Fruit fly (Drosophila melanogaster): Measurements from ENCODE around the gene Ndf.

Ndf gene

DNA sequence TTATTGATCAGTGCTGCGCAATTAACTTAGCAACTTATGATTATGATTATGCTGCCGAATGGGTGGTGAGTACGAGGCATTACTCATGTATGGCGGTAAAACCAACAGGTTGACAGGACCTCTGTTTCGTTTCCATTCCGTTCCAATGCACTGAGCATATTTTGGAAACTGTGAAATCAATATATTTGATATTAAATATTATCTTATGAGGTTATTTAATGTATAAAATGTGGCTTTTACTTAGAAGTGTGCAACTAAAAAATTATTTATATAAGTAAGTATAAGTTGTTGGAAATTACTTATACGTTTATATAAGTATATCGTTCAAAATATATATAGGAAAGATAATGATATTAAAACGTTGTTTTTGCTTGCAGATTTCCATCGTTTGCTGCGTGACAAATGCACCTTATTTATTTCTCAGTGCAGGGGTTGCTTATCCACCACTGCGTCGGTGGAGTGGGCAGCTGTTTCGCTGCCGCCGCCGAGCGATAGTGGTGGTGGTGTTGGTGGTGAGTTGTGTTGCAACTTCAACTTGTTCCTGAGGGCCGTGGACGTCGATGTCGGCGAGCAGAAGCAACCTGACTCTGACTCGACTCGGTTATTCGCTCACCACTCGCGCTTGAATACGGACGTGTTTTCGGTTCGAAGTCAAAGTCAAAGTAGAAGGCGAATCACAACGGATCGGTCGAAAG, 19.4 kb upstream of the Ndf start, which contains the start of gene bib (continued):
- no peak for TF ChIP-seq CG7963 (GFP tag; IDR thresholded peaks at IDR 0.05; ENCODE audit: partially characterized antibody)
- peak; percentile 42; the same call in 1 of the 2 replicates for TF ChIP-seq sens-2 (GFP tag; IDR thresholded peaks at IDR 0.05)
- TF ChIP-seq Xbp1 (GFP tag; optimal IDR thresholded peaks at IDR 0.05) = peak; percentile 80
- no peak for TF ChIP-seq CG18011 (GFP tag; optimal IDR thresholded peaks at IDR 0.05)
- TF ChIP-seq Aef1 (GFP tag; IDR thresholded peaks at IDR 0.05) = peak; percentile 44
- TF ChIP-seq crp (GFP tag; optimal IDR thresholded peaks at IDR 0.05) = peak in 1 of 2 experiments; percentile 38
- peak; percentile 15 for TF ChIP-seq Myb (GFP tag; optimal IDR thresholded peaks at IDR 0.05)
- TF ChIP-seq Bgb (GFP tag; IDR thresholded peaks at IDR 0.05; ENCODE audit: partially characterized antibody) = no peak
- peak; percentile 82 for TF ChIP-seq org-1 (GFP tag; optimal IDR thresholded peaks at IDR 0.05)
- TF ChIP-seq Sox102F (GFP tag; optimal IDR thresholded peaks at IDR 0.05) = peak; percentile 84
- peak; percentile 32 for TF ChIP-seq CG31388 (GFP tag; optimal IDR thresholded peaks at IDR 0.05)
- TF ChIP-seq ham (GFP tag; IDR thresholded peaks at IDR 0.05) = no peak
- no peak for TF ChIP-seq Poxn (GFP tag; IDR thresholded peaks at IDR 0.05)
- TF ChIP-seq ci (GFP tag; IDR thresholded peaks at IDR 0.05) = peak; percentile 78; the same call in 2 of the 3 replicates
- peak; percentile 46; the same call in 1 of the 2 replicates for TF ChIP-seq CG14014 (GFP tag; IDR thresholded peaks at IDR 0.05)
- peak; percentile 52 for TF ChIP-seq CG15514 (GFP tag; optimal IDR thresholded peaks at IDR 0.05)
- TF ChIP-seq ap (GFP tag; IDR thresholded peaks at IDR 0.05) = no peak
- no peak for TF ChIP-seq nerfin-2 (GFP tag; IDR thresholded peaks at IDR 0.05; ENCODE audit: partially characterized antibody)
- peak; percentile 34 for TF ChIP-seq Ravus (GFP tag; IDR thresholded peaks at IDR 0.05)
- TF ChIP-seq CG18476 (GFP tag; optimal IDR thresholded peaks at IDR 0.05) = peak; percentile 61
- TF ChIP-seq CG8944 (GFP tag; optimal IDR thresholded peaks at IDR 0.05) = no peak
- peak; percentile 87 for TF ChIP-seq grau (tag; optimal IDR thresholded peaks at IDR 0.05)
- TF ChIP-seq CG8765 (GFP tag; IDR thresholded peaks at IDR 0.05) = peak; percentile 39; the same call in 1 of the 2 replicates
- peak; percentile 40; the same call in 1 of the 2 replicates for TF ChIP-seq CG4730 (GFP tag; IDR thresholded peaks at IDR 0.05)
- TF ChIP-seq CG13424 (tag; optimal IDR thresholded peaks at IDR 0.05) = peak; percentile 86
- peak; percentile 88 for TF ChIP-seq CG33557 (GFP tag; optimal IDR thresholded peaks at IDR 0.05)
- TF ChIP-seq insv (GFP tag; optimal IDR thresholded peaks at IDR 0.05) = peak in 1 of 2 experiments; percentile 25
- TF ChIP-seq CG3281 (GFP tag; optimal IDR thresholded peaks at IDR 0.05) = peak; percentile 77
- TF ChIP-seq CG15696 (tag; optimal IDR thresholded peaks at IDR 0.05) = peak; percentile 95
- TF ChIP-seq CG31441 (GFP tag; IDR thresholded peaks at IDR 0.05) = peak; percentile 96
- peak; percentile 94 for TF ChIP-seq pfk (GFP tag; optimal IDR thresholded peaks at IDR 0.05)
- peak; percentile 39; the same call in 1 of the 2 replicates for TF ChIP-seq Ada2b (GFP tag; IDR thresholded peaks at IDR 0.05)
- TF ChIP-seq Fer2 (tag; optimal IDR thresholded peaks at IDR 0.05) = peak; percentile 36
- TF ChIP-seq bowl (GFP tag; IDR thresholded peaks at IDR 0.05) = 0 out of 2 replicates have a peak, but pooled peaks have one; percentile 26
- TF ChIP-seq Rfx (GFP tag; IDR thresholded peaks at IDR 0.05) = peak; percentile 67
- TF ChIP-seq CG5953 (GFP tag; IDR thresholded peaks at IDR 0.05) = 0 out of 2 replicates have a peak, but pooled peaks have one; percentile 51
- TF ChIP-seq CG8388 (GFP tag; optimal IDR thresholded peaks at IDR 0.05) = peak; percentile 87
- peak; percentile 34 for TF ChIP-seq CG10565 (GFP tag; optimal IDR thresholded peaks at IDR 0.05)
- TF ChIP-seq sug (tag; optimal IDR thresholded peaks at IDR 0.05) = no peak
- no peak for TF ChIP-seq Sin3A (optimal IDR thresholded peaks at IDR 0.05)
- peak; percentile 85 for TF ChIP-seq fd96Cb (tag; optimal IDR thresholded peaks at IDR 0.05)
- TF ChIP-seq CG6765 (GFP tag; optimal IDR thresholded peaks at IDR 0.05) = peak; percentile 47
- peak; percentile 19 for TF ChIP-seq ems (GFP tag; optimal IDR thresholded peaks at IDR 0.05)
- TF ChIP-seq kay (GFP tag; optimal IDR thresholded peaks at IDR 0.05) = peak; percentile 53
- TF ChIP-seq zen (tag; optimal IDR thresholded peaks at IDR 0.05) = peak; percentile 87
- TF ChIP-seq bsh (GFP tag; optimal IDR thresholded peaks at IDR 0.05) = peak; percentile 70 to 89
- peak; percentile 60 for TF ChIP-seq esg (GFP tag; conservative IDR thresholded peaks at IDR 0.05)
- TF ChIP-seq Hr51 (GFP tag; optimal IDR thresholded peaks at IDR 0.05) = peak; percentile 54 to 81
